Fruit fly (Drosophila melanogaster) whole organism, embryonic: ENCODE results near the gene CG18301.

Experiments
- CG10209 ChIP-seq: fragments of 200-800 bp; sonication (Bioruptor generic); optimal IDR thresholded peaks from 3 replicates; lab custom pipeline; 2017; ENCODE audit warnings: missing biosample characterization, mild to moderate bottlenecking, missing genetic modification characterization, missing genetic modification reagents
- CG10431 ChIP-seq: fragments of 200-800 bp; sonication (Bioruptor generic); optimal IDR thresholded peaks from 3 replicates; lab custom pipeline; 2018; ENCODE audit warnings: missing biosample characterization, mild to moderate bottlenecking, missing genetic modification characterization
- CG11696 ChIP-seq: fragments of 200-800 bp; sonication (Bioruptor generic); IDR thresholded peaks from 2 replicates; pipeline ENCODE4 v1.3.6; 2022; ENCODE audit warnings: missing biosample characterization, missing genetic modification characterization
- CG12219 ChIP-seq: fragments of 200-800 bp; sonication (Bioruptor generic); optimal IDR thresholded peaks from 3 replicates; lab custom pipeline; 2018; ENCODE audit warnings: missing biosample characterization, mild to moderate bottlenecking, missing genetic modification characterization
- CG12659 ChIP-seq: fragments of 200-800 bp; sonication (Bioruptor generic); optimal IDR thresholded peaks from 3 replicates; lab custom pipeline; 2017; ENCODE audit warnings: mild to moderate bottlenecking, missing biosample characterization, missing genetic modification reagents, missing genetic modification characterization
- CG13775 ChIP-seq: fragments of 200-800 bp; sonication (Bioruptor generic); optimal IDR thresholded peaks from 3 replicates; lab custom pipeline; 2017; ENCODE audit warnings: missing biosample characterization, mild to moderate bottlenecking, missing genetic modification characterization
- CG15479 ChIP-seq: fragments of 200-800 bp; sonication (Bioruptor generic); optimal IDR thresholded peaks from 3 replicates; lab custom pipeline; 2019; ENCODE audit warnings: missing biosample characterization, mild to moderate bottlenecking, missing genetic modification characterization, moderate library complexity
- CG1602 ChIP-seq: fragments of 200-800 bp; sonication (Bioruptor generic); optimal IDR thresholded peaks from 3 replicates; lab custom pipeline; 2016; ENCODE audit warnings: missing biosample characterization, missing genetic modification characterization
- CG1647 ChIP-seq: fragments of 200-800 bp; sonication (Bioruptor generic); optimal IDR thresholded peaks from 3 replicates; lab custom pipeline; 2016; ENCODE audit warnings: missing biosample characterization, missing genetic modification characterization
- CG17612 ChIP-seq: fragments of 200-800 bp; sonication (Bioruptor generic); IDR thresholded peaks from 2 replicates; pipeline ENCODE4 v1.3.6; 2022; ENCODE audit warnings: missing biosample characterization, missing genetic modification characterization
- CG2199 ChIP-seq: fragments of 200-800 bp; sonication (Bioruptor generic); IDR thresholded peaks from 3 replicates; pipeline ENCODE4 v1.3.6; 2022; ENCODE audit warnings: missing biosample characterization, missing genetic modification characterization
- CG30403 ChIP-seq: fragments of 200-800 bp; sonication (Bioruptor generic); optimal IDR thresholded peaks from 3 replicates; lab custom pipeline; 2016; ENCODE audit warnings: missing biosample characterization, missing genetic modification characterization
- CG31388 ChIP-seq: fragments of 200-800 bp; sonication (Bioruptor generic); optimal IDR thresholded peaks from 2 replicates; lab custom pipeline; 2016; ENCODE audit warnings: missing biosample characterization, missing genetic modification characterization
- CG4424 ChIP-seq: fragments of 200-800 bp; sonication (Bioruptor generic); optimal IDR thresholded peaks from 3 replicates; lab custom pipeline; 2016; ENCODE audit warnings: missing biosample characterization, missing genetic modification characterization
- CG5245 ChIP-seq: fragments of 200-800 bp; sonication (Bioruptor generic); optimal IDR thresholded peaks from 3 replicates; lab custom pipeline; 2016; ENCODE audit warnings: missing biosample characterization, missing genetic modification characterization
- CG5953 ChIP-seq: fragments of 200-800 bp; sonication (Bioruptor generic); IDR thresholded peaks from 2 replicates; pipeline ENCODE4 v1.3.6; 2022; ENCODE audit warnings: missing biosample characterization, missing genetic modification characterization
- CG7786 ChIP-seq: fragments of 200-800 bp; sonication (Bioruptor generic); optimal IDR thresholded peaks from 2 replicates; lab custom pipeline; 2016; ENCODE audit warnings: missing biosample characterization, missing genetic modification characterization
- CG7963 ChIP-seq: fragments of 200-800 bp; sonication (Bioruptor generic); IDR thresholded peaks from 3 replicates; pipeline ENCODE4 v1.3.6; 2022; ENCODE audit warnings: missing biosample characterization, missing genetic modification characterization; ENCODE audit not compliant: partially characterized antibody
- CG8359 ChIP-seq: fragments of 200-800 bp; sonication (Bioruptor generic); optimal IDR thresholded peaks from 2 replicates; lab custom pipeline; 2017; ENCODE audit warnings: missing biosample characterization, mild to moderate bottlenecking, missing genetic modification characterization, borderline replicate concordance
- D ChIP-seq, 2 experiments: fragments of 200-800 bp in 1 of 2; fragments of >200 bp in 1 of 2; sonication (Bioruptor generic) in 1 of 2; optimal IDR thresholded peaks; 2 replicates in 1 of 2; 3 replicates in 1 of 2; lab custom pipeline; 2017; ENCODE audit warnings: mild to moderate bottlenecking in 1 of 2, missing biosample characterization in 1 of 2, missing genetic modification characterization in 1 of 2, missing genetic modification reagents in 1 of 2
- Dek ChIP-seq: fragments of 200-800 bp; sonication (Bioruptor generic); optimal IDR thresholded peaks from 3 replicates; lab custom pipeline; 2019; ENCODE audit warnings: missing biosample characterization, mild to moderate bottlenecking, missing genetic modification characterization, moderate library complexity
- Ets65A ChIP-seq: fragments of 200-800 bp; sonication (Bioruptor generic); peaks from one replicate; lab custom pipeline; 2016; ENCODE audit warnings: missing biosample characterization, missing genetic modification characterization
- Fer2 ChIP-seq: fragments of 200-800 bp; sonication (Bioruptor generic); optimal IDR thresholded peaks from 2 replicates; lab custom pipeline; 2018; ENCODE audit warnings: missing biosample characterization, mild to moderate bottlenecking, missing genetic modification characterization, moderate library complexity
- H2.0 ChIP-seq: fragments of 200-800 bp; sonication (Bioruptor generic); IDR thresholded peaks from 2 replicates; pipeline ENCODE4 v1.3.6; 2022; ENCODE audit warnings: missing biosample characterization, missing genetic modification characterization
- HHEX ChIP-seq: fragments of 200-800 bp; sonication (Bioruptor generic); optimal IDR thresholded peaks from 3 replicates; lab custom pipeline; 2017; ENCODE audit warnings: missing biosample characterization, mild to moderate bottlenecking, missing genetic modification characterization, missing genetic modification reagents
- NK7.1 ChIP-seq: fragments of 200-800 bp; sonication (Bioruptor generic); optimal IDR thresholded peaks from 3 replicates; lab custom pipeline; 2016; ENCODE audit warnings: missing biosample characterization, missing genetic modification characterization
- PHDP ChIP-seq: fragments of 200-800 bp; sonication (Bioruptor generic); optimal IDR thresholded peaks from 3 replicates; lab custom pipeline; 2018; ENCODE audit warnings: missing biosample characterization, mild to moderate bottlenecking, missing genetic modification characterization, moderate library complexity
- Rfx ChIP-seq: fragments of 200-800 bp; sonication (Bioruptor generic); IDR thresholded peaks from 2 replicates; pipeline ENCODE4 v1.3.6; 2022; ENCODE audit warnings: missing biosample characterization, missing genetic modification characterization
- Side ChIP-seq: fragments of 200-800 bp; sonication (Bioruptor generic); optimal IDR thresholded peaks from 2 replicates; lab custom pipeline; 2016; ENCODE audit warnings: missing biosample characterization, missing genetic modification characterization
- ci ChIP-seq: fragments of 200-800 bp; sonication (Bioruptor generic); IDR thresholded peaks from 3 replicates; pipeline ENCODE4 v1.3.6; 2022; ENCODE audit warnings: missing biosample characterization, missing genetic modification characterization
- cwo ChIP-seq: fragments of 200-800 bp; sonication (Bioruptor generic); optimal IDR thresholded peaks from 3 replicates; lab custom pipeline; 2017; ENCODE audit warnings: missing biosample characterization, missing genetic modification characterization, mild to moderate bottlenecking, moderate library complexity, missing genetic modification reagents
- ewg ChIP-seq: fragments of 200-800 bp; sonication (Bioruptor generic); optimal IDR thresholded peaks from 3 replicates; lab custom pipeline; 2017; ENCODE audit warnings: mild to moderate bottlenecking, missing biosample characterization, missing genetic modification reagents, missing genetic modification characterization
- fd64A ChIP-seq: fragments of 200-800 bp; sonication (Bioruptor generic); optimal IDR thresholded peaks from 3 replicates; lab custom pipeline; 2018; ENCODE audit warnings: missing biosample characterization, mild to moderate bottlenecking, missing genetic modification characterization
- ftz-f1 ChIP-seq: fragments of 200-800 bp; sonication (Bioruptor generic); optimal IDR thresholded peaks from 2 replicates; lab custom pipeline; 2016; ENCODE audit warnings: missing biosample characterization, missing genetic modification characterization
- hb ChIP-seq: fragments of 200-800 bp; sonication (Bioruptor generic); IDR thresholded peaks from 3 replicates; pipeline ENCODE4 v1.3.6; 2022; ENCODE audit warnings: missing biosample characterization, missing genetic modification characterization; ENCODE audit not compliant: partially characterized antibody
- insv ChIP-seq, 2 experiments: fragments of 200-800 bp; sonication (Bioruptor generic); optimal IDR thresholded peaks; 3 replicates each; lab custom pipeline; 2016 to 2018; ENCODE audit warnings: missing biosample characterization in 2 of 2, missing genetic modification characterization in 2 of 2
- kni ChIP-seq: fragments of 200-800 bp; sonication (Bioruptor generic); optimal IDR thresholded peaks from 3 replicates; lab custom pipeline; 2017; ENCODE audit warnings: mild to moderate bottlenecking, missing biosample characterization, missing genetic modification reagents, missing genetic modification characterization
- nau ChIP-seq: fragments of 200-800 bp; sonication (Bioruptor generic); optimal IDR thresholded peaks from 3 replicates; lab custom pipeline; 2017; ENCODE audit warnings: missing biosample characterization, mild to moderate bottlenecking, missing genetic modification characterization, missing genetic modification reagents
- oc ChIP-seq: fragments of 200-800 bp; sonication (Bioruptor generic); optimal IDR thresholded peaks from 2 replicates; lab custom pipeline; 2018; ENCODE audit warnings: missing biosample characterization, mild to moderate bottlenecking, missing genetic modification characterization, moderate library complexity
- onecut ChIP-seq: fragments of 200-800 bp; sonication (Bioruptor generic); IDR thresholded peaks from 2 replicates; pipeline ENCODE4 v1.3.6; 2022; ENCODE audit warnings: missing biosample characterization, missing genetic modification characterization
- pan ChIP-seq, 4 experiments: fragments of >200 bp in 3 of 4; fragments of 200-800 bp in 1 of 4; sonication (Bioruptor generic) in 1 of 4; optimal IDR thresholded peaks in 3 of 4; IDR thresholded peaks in 1 of 4; 2 replicates each; pipeline versions ENCODE4 v1.3.6 to Lab custom; 2017 to 2022; ENCODE audit warnings: missing biosample characterization in 2 of 4, missing genetic modification characterization in 2 of 4, mixed read lengths in 1 of 4
- peb ChIP-seq: fragments of 200-800 bp; sonication (Bioruptor generic); IDR thresholded peaks from 2 replicates; pipeline ENCODE4 v1.3.6; 2022; ENCODE audit warnings: missing biosample characterization, missing genetic modification characterization
- sc ChIP-seq, 3 experiments: fragments of >200 bp in 2 of 3; fragments of 200-800 bp in 1 of 3; sonication (Bioruptor generic) in 1 of 3; optimal IDR thresholded peaks; 2 replicates in 2 of 3; 3 replicates in 1 of 3; lab custom pipeline; 2017; ENCODE audit warnings: mild to moderate bottlenecking in 1 of 3, missing biosample characterization in 1 of 3, missing genetic modification characterization in 1 of 3, missing genetic modification reagents in 1 of 3
- sisA ChIP-seq: fragments of 200-800 bp; sonication (Bioruptor generic); IDR thresholded peaks from 2 replicates; pipeline ENCODE4 v1.3.6; 2022; ENCODE audit warnings: missing biosample characterization, missing genetic modification characterization
- tup ChIP-seq: fragments of 200-800 bp; sonication (Bioruptor generic); optimal IDR thresholded peaks from 2 replicates; lab custom pipeline; 2016; ENCODE audit warnings: missing biosample characterization, mild to moderate bottlenecking, missing genetic modification characterization, moderate library complexity

Gene CG18301

dm6 chr2L:10543048-10543752 is 11.6 kb downstream of the CG18301 start (continued):
- TF ChIP-seq Ets65A (peak; percentile 88), CG17612 (GFP tag; lab: Robert Waterston, UW) (no peak), Side (GFP tag; lab: Kevin White, UChicago) (no peak), kni (GFP tag; lab: Kevin White, UChicago) (peak; percentile 43), CG7786 (no peak), sisA (0 out of 2 replicates have a peak, but pooled peaks have one; percentile 6), CG10431 (GFP tag; lab: Kevin White, UChicago) (no peak), CG1647 (GFP tag; lab: Kevin White, UChicago) (no peak), cwo (GFP tag; lab: Kevin White, UChicago) (no peak), CG5953 (no peak), onecut (GFP tag; lab: Robert Waterston, UW) (0 out of 2 replicates have a peak, but pooled peaks have one; percentile 9), insv (GFP tag; optimal IDR thresholded peaks at IDR 0.05; lab: Kevin White, UChicago) (no peak), Fer2 (tag; lab: Kevin White, UChicago) (no peak), peb (GFP tag; lab: Robert Waterston, UW) (peak; percentile 15; the same call in 1 of the 2 replicates), H2.0 (GFP tag; lab: Robert Waterston, UW) (peak; percentile 16; the same call in 1 of the 2 replicates), NK7.1 (no peak), CG2199 (GFP tag; lab: Robert Waterston, UW) (no peak), CG7963 (GFP tag; lab: Robert Waterston, UW) (no peak), tup (GFP tag; lab: Kevin White, UChicago) (no peak), CG15479 (GFP tag; lab: Kevin White, UChicago) (no peak), PHDP (tag; lab: Kevin White, UChicago) (peak; percentile 71), CG12659 (GFP tag; lab: Kevin White, UChicago) (no peak), hb (GFP tag; lab: Robert Waterston, UW) (no peak), nau (no peak), sc (optimal IDR thresholded peaks at IDR 0.05; lab: Kevin White, UChicago) (no peak), sc (GFP tag; optimal IDR thresholded peaks at IDR 0.05; lab: Kevin White, UChicago) (peak; percentile 18), CG10209 (peak; percentile 24), CG13775 (GFP tag; lab: Kevin White, UChicago) (peak; percentile 10), CG4424 (GFP tag; lab: Kevin White, UChicago) (peak; percentile 57), CG1602 (GFP tag; lab: Kevin White, UChicago) (peak; percentile 52), CG11696 (GFP tag; lab: Robert Waterston, UW) (0 out of 2 replicates have a peak, but pooled peaks have one; percentile 9), ftz-f1 (GFP tag; lab: Kevin White, UChicago) (no peak), CG31388 (GFP tag; lab: Kevin White, UChicago) (no peak), HHEX (GFP tag; lab: Kevin White, UChicago) (no peak), pan (optimal IDR thresholded peaks at IDR 0.05; lab: Kevin White, UChicago) (no peak), pan (GFP tag; optimal IDR thresholded peaks at IDR 0.05 in 1 of 2, IDR thresholded peaks at IDR 0.05 in 1 of 2) (peak in 1 of 2 experiments; percentile 33), fd64A (GFP tag; lab: Kevin White, UChicago) (no peak), CG8359 (GFP tag; lab: Kevin White, UChicago) (no peak), Dek (tag; lab: Kevin White, UChicago) (peak; percentile 25), Rfx (GFP tag; lab: Robert Waterston, UW) (no peak), oc (tag; lab: Kevin White, UChicago) (peak; percentile 22), CG5245 (no peak), CG30403 (GFP tag; lab: Kevin White, UChicago) (peak; percentile 53), D (optimal IDR thresholded peaks at IDR 0.05; lab: Kevin White, UChicago) (no peak), D (GFP tag; optimal IDR thresholded peaks at IDR 0.05; lab: Kevin White, UChicago) (peak; percentile 33), ewg (peak; percentile 32), ci (peak; percentile 36; the same call in 1 of the 3 replicates), CG12219 (GFP tag; lab: Kevin White, UChicago) (peak; percentile 5)
